Fruit fly (Drosophila melanogaster) whole organism, larva: Measurements from ENCODE around the gene CG13901.

Experiments
- noc ChIP-seq: fragments of 200-800 bp; sonication (Bioruptor generic); optimal IDR thresholded peaks from 3 replicates; lab custom pipeline; 2019; ENCODE audit warnings: missing biosample characterization, mild to moderate bottlenecking, missing genetic modification characterization, moderate library complexity

The CG13901 gene

dm6 chr3L:819297-819886 is 18.2 kb downstream of the CG13901 start:
- TF ChIP-seq noc (tag; lab: Kevin White, UChicago): peak; percentile 27

- no peak for TF ChIP-seq noc (tag; lab: Kevin White, UChicago)
Observed at dm6 chr3L:818438-819138, 19.0 kb downstream of the CG13901 start.

dm6 chr3L:817708-818107 is 19.9 kb downstream of the CG13901 start:
- TF ChIP-seq noc (tag; lab: Kevin White, UChicago): no peak

DNA sequence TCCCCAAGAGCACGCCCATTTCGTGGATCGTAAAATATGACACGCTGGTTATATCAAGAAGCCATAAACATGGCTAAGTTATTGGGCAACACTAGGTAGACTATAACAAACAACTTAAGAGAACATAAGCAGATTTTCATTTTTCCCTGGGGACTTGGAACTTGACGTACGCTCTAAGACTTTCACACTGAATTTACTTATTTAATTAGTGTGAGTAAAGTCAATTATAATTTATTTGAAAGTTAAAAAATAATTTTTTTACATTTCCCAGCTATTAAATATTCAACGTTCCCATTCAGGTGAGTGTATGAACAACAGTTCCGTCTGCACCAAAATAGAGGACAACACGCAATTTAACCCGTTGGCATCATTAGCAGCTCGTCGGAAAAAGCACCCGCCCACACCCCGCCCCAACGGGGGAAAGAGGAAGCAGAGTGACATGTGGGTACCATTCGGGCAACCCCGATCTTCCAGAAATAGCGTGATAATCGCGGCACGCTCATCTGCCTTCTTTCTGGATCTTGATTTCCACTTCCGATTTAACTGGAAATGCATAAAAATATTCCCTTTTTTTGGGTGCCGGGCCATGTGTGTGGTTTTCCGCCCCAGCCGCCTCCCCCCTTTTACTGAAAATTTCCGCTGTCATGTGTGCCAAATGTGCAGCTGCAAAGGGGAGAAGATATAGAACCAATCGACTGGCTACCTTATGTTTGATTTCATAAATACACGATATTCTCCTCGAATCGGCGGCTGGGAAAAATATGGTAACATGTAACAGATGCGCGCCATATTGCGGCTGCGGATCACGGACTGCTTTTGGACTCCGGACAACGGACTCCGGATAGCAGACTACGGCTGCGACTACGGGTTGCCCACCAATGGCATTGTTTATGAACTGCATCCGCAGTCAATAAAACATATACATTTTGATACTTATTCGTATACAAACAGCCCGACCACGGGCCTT is 22.1 kb downstream of the CG13901 start:
- TF ChIP-seq noc (tag; lab: Kevin White, UChicago): no peak

DNA sequence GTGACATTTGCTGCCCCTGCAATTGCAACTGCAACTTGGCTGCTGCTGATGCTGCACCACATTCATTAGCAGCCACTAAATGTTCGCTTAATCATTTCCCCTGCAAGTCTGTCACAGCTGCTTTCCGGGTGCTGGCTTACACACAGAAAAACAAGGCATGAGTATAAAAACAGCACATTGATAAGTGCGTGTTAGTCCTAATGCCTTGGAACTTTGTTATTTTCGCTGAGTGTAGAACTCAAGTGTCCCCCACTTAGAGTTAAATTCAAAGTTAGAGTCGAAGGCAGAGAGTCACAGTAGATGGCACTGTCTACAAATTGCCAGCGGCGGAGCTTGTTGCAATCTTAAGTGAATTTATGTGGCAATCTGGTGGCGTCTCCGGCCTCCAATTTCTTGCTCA is 23.7 kb downstream of the CG13901 start:
- TF ChIP-seq noc (tag; lab: Kevin White, UChicago): no peak

DNA sequence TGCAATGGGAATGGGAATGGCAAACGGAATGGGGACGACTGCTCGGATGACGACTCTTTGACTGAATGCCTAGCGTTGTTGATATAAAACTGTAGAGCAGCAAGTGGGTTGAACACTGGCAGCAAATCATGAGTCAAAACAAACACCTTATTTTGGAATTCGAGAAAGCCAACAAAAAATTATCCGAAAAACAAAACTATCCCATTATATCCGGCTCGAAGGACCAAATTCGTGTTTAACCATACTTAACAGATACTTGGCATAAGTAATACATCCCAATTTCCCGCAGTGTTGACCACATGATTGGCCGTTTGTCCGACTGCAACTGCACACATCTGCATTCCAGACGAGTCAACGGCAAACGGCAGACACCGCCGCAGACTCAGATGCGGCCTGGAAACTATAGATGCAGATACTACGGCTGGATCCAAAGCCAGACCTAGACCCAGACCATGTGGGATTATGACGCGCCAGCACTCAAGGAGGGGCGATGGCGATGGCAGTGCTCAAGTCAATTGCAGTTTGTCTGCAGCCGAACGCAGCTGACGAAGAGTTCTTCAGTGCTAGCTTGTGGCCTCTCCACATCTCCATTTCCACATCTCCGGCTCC is 24.3 kb downstream of the CG13901 start:
- no peak for TF ChIP-seq noc (tag; lab: Kevin White, UChicago)

- TF ChIP-seq noc (tag; lab: Kevin White, UChicago): no peak
Observed at dm6 chr3L:811816-812215, 25.8 kb downstream of the CG13901 start.

DNA sequence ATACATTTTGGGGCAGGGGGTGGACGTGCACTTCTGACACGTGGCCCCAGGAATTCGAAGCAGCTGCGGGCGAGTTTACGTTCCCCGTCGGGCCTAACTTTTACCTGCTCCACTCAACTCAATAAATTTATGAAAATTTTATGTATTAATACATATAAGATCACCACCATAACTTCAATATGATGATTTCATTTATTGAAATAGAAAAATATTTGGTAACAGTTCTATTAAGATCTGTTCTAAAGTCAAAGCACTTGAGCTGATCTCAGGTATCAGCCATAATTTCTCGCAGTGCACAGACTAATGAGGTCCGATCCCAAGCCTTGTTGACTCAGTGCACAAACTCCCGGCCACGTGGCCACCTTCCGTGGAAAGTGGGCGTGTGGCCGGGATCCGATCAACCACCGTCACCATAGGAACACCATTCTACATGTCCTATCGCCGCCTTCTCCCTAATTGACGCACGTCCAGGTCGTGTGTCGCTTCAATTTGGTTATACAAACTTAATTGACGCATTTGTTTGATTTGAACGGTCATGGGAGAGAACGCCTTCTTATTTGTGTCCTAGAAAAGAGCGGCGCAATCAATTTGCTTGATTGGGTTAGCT is 27.5 kb downstream of the CG13901 start:
- no peak for TF ChIP-seq noc (tag; lab: Kevin White, UChicago)

dm6 chr3L:809538-809805 is 28.1 kb downstream of the CG13901 start:
- no peak for TF ChIP-seq noc (tag; lab: Kevin White, UChicago)

DNA sequence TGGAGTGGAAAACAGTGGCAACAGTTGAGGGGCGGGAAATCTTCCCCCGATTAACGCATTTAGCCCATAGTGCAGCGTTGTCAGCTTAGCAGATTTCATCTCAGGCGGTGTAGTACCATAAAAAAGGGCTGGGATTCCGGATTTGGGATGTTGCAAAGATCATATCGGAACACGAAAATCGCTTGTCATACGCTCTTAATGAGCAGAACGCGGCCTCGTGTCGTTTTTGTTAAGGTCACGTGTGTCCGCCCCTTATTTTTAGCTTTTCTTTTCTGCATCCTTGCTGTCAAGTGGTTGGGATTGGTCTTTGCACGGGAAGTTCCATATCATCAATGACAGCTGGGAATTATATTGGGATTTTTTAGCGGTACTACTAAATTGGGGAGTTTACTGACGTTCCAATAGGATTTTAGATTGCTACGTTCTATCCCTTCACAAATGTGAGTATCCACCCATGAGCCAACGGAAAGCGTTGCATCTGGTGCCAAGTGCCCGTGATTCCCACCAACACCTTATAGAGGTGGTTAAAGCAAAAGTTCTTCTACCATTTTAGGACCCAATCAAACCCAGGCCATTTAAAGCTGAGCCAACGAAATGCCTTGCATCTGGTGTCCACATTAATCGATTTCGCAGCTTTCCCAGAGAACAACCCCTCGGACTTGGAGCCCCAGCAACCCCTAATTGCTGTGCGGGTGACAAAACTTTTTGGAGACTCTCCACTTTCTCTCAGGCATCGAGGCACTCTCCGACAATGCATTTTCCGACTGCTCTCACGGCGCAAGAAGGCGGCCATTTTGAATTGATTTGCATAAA is 28.7 kb downstream of the CG13901 start:
- TF ChIP-seq noc (tag; lab: Kevin White, UChicago): no peak

dm6 chr3L:807456-807855 is 30.2 kb downstream of the CG13901 start:
- no peak for TF ChIP-seq noc (tag; lab: Kevin White, UChicago)

DNA sequence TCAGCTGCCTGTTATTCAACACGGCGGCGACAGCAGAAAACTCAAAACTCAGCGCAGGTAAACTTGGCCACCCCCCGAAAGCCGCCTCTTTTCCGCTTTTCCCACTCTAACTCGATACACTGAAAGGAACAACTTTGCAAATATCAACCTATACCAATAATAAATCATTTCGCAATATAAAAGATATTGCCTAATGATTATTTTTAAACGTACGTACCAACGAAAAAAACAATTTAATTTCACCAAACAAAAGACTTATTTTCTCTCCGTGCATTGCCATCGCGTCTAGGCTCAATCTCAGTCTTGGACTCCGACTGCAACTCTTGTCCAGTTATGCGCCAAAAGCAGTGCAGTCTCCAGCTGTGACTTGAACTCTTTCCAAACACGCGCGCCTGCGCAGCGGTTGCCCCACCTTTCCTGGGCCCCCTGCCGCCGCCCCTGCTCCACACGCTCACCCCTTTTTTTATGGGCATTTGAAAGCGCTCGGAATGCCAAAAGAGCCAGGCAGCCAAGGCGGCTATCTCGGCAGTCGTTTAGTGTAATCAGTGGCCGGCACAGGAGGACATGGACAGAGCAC is 31.9 kb downstream of the CG13901 start:
- no peak for TF ChIP-seq noc (tag; lab: Kevin White, UChicago)

dm6 chr3L:804557-805260 is 32.9 kb downstream of the CG13901 start:
- no peak for TF ChIP-seq noc (tag; lab: Kevin White, UChicago)

- no peak for TF ChIP-seq noc (tag; lab: Kevin White, UChicago)
Observed at dm6 chr3L:803951-804350, 33.7 kb downstream of the CG13901 start, which contains the start of gene CG13898. CG13898 (minus strand) TSS chr3L:804051.
